Fruit fly (Drosophila melanogaster) whole organism, embryonic: ENCODE results near the gene mRpL49.

ENCODE experiments used
- Adf1 ChIP-seq: fragments of 200-800 bp; sonication (Bioruptor generic); IDR thresholded peaks from 2 replicates; pipeline ENCODE4 v1.3.6; 2022; ENCODE audit warnings: missing biosample characterization, missing genetic modification characterization
- Atf-2 ChIP-seq: fragments of 200-800 bp; sonication (Bioruptor generic); optimal IDR thresholded peaks from 2 replicates; lab custom pipeline; 2016; ENCODE audit warnings: missing biosample characterization, missing genetic modification characterization
- CG11085 ChIP-seq: fragments of 200-800 bp; sonication (Bioruptor generic); IDR thresholded peaks from 2 replicates; pipeline ENCODE4 v1.3.6; 2022; ENCODE audit warnings: missing biosample characterization, missing genetic modification characterization
- CG11695 ChIP-seq: fragments of 200-800 bp; sonication (Bioruptor generic); IDR thresholded peaks from 3 replicates; pipeline ENCODE4 v1.3.6; 2022; ENCODE audit warnings: missing biosample characterization, missing genetic modification characterization
- CG12155 ChIP-seq: fragments of 200-800 bp; sonication (Bioruptor generic); optimal IDR thresholded peaks from 3 replicates; lab custom pipeline; 2016; ENCODE audit warnings: missing biosample characterization, missing genetic modification characterization
- CG12391 ChIP-seq: fragments of 200-800 bp; sonication (Bioruptor generic); optimal IDR thresholded peaks from 3 replicates; lab custom pipeline; 2018; ENCODE audit warnings: missing biosample characterization, mild to moderate bottlenecking, missing genetic modification characterization, moderate library complexity
- CG13123 ChIP-seq: fragments of 200-800 bp; sonication (Bioruptor generic); optimal IDR thresholded peaks from 2 replicates; lab custom pipeline; 2016; ENCODE audit warnings: missing biosample characterization, missing genetic modification characterization
- CG13296 ChIP-seq: fragments of 200-800 bp; sonication (Bioruptor generic); optimal IDR thresholded peaks from 3 replicates; lab custom pipeline; 2018; ENCODE audit warnings: missing biosample characterization, mild to moderate bottlenecking, missing genetic modification characterization
- CG14014 ChIP-seq: fragments of 200-800 bp; sonication (Bioruptor generic); IDR thresholded peaks from 2 replicates; pipeline ENCODE4 v1.3.6; 2022; ENCODE audit warnings: missing biosample characterization, missing genetic modification characterization
- CG1529 ChIP-seq: fragments of 200-800 bp; sonication (Bioruptor generic); optimal IDR thresholded peaks from 3 replicates; lab custom pipeline; 2018; ENCODE audit warnings: missing biosample characterization, missing genetic modification characterization
- CG17328 ChIP-seq: fragments of 200-800 bp; sonication (Bioruptor generic); IDR thresholded peaks from 2 replicates; pipeline ENCODE4 v1.3.6; 2022; ENCODE audit warnings: missing biosample characterization, missing genetic modification characterization
- CG2120 ChIP-seq: fragments of 200-800 bp; sonication (Bioruptor generic); optimal IDR thresholded peaks from 3 replicates; lab custom pipeline; 2016; ENCODE audit warnings: missing biosample characterization, missing genetic modification characterization
- CG32532 ChIP-seq: fragments of 200-800 bp; sonication (Bioruptor generic); IDR thresholded peaks from 2 replicates; pipeline ENCODE4 v1.3.6; 2022; ENCODE audit warnings: missing biosample characterization, missing genetic modification characterization
- CG34376 ChIP-seq: fragments of 200-800 bp; sonication (Bioruptor generic); optimal IDR thresholded peaks from 2 replicates; lab custom pipeline; 2018; ENCODE audit warnings: missing biosample characterization, mild to moderate bottlenecking, missing genetic modification characterization
- CG34422 ChIP-seq: fragments of 200-800 bp; sonication (Bioruptor generic); IDR thresholded peaks from 3 replicates; pipeline ENCODE4 v1.3.6; 2022; ENCODE audit warnings: missing biosample characterization, missing genetic modification characterization
- CG4854 ChIP-seq: fragments of 200-800 bp; sonication (Bioruptor generic); optimal IDR thresholded peaks from 2 replicates; lab custom pipeline; 2016; ENCODE audit warnings: missing biosample characterization, missing genetic modification characterization, inconsistent platforms
- CG6683 ChIP-seq: fragments of 200-800 bp; sonication (Bioruptor generic); optimal IDR thresholded peaks from 2 replicates; lab custom pipeline; 2017; ENCODE audit warnings: missing biosample characterization, mild to moderate bottlenecking, missing genetic modification characterization, missing genetic modification reagents
- CG6813 ChIP-seq: fragments of 200-800 bp; sonication (Bioruptor generic); optimal IDR thresholded peaks from 2 replicates; lab custom pipeline; 2017; ENCODE audit warnings: missing biosample characterization, missing genetic modification characterization, mild to moderate bottlenecking, moderate library complexity, missing genetic modification reagents
- CG7963 ChIP-seq: fragments of 200-800 bp; sonication (Bioruptor generic); IDR thresholded peaks from 3 replicates; pipeline ENCODE4 v1.3.6; 2022; ENCODE audit warnings: missing biosample characterization, missing genetic modification characterization; ENCODE audit not compliant: partially characterized antibody
- CG8478 ChIP-seq: fragments of >200 bp; optimal IDR thresholded peaks from 2 replicates; lab custom pipeline; 2018
- CG8765 ChIP-seq: fragments of 200-800 bp; sonication (Bioruptor generic); IDR thresholded peaks from 2 replicates; pipeline ENCODE4 v1.3.6; 2022; ENCODE audit warnings: missing biosample characterization, missing genetic modification characterization
- CG9437 ChIP-seq: fragments of 200-800 bp; sonication (Bioruptor generic); optimal IDR thresholded peaks from 2 replicates; lab custom pipeline; 2018; ENCODE audit warnings: missing biosample characterization, mild to moderate bottlenecking, missing genetic modification characterization
- CkIIα-i1 ChIP-seq: fragments of 200-800 bp; sonication (Bioruptor generic); IDR thresholded peaks from 2 replicates; pipeline ENCODE4 v1.3.6; 2022; ENCODE audit warnings: missing biosample characterization, missing genetic modification characterization
- CrebB ChIP-seq: fragments of 200-800 bp; sonication (Bioruptor generic); optimal IDR thresholded peaks from 3 replicates; lab custom pipeline; 2018; ENCODE audit warnings: missing biosample characterization, mild to moderate bottlenecking, missing genetic modification characterization
- Dad ChIP-seq: fragments of 200-800 bp; sonication (Bioruptor generic); optimal IDR thresholded peaks from 3 replicates; lab custom pipeline; 2016; ENCODE audit warnings: missing biosample characterization, missing genetic modification characterization
- Ets97D ChIP-seq: fragments of 200-800 bp; sonication (Bioruptor generic); optimal IDR thresholded peaks from 3 replicates; lab custom pipeline; 2016; ENCODE audit warnings: missing biosample characterization, missing genetic modification characterization
- Gsc ChIP-seq: fragments of 200-800 bp; sonication (Bioruptor generic); IDR thresholded peaks from 2 replicates; pipeline ENCODE4 v1.3.6; 2022; ENCODE audit warnings: missing biosample characterization, missing genetic modification characterization
- Gug ChIP-seq: fragments of 200-800 bp; sonication (Bioruptor generic); IDR thresholded peaks from 4 replicates; pipeline ENCODE4 v1.3.6; 2022; ENCODE audit warnings: missing biosample characterization, missing genetic modification characterization
- MBD-R2 ChIP-seq: fragments of 200-800 bp; sonication (Bioruptor generic); IDR thresholded peaks from 2 replicates; pipeline ENCODE4 v1.3.6; 2022; ENCODE audit warnings: missing biosample characterization, missing genetic modification characterization
- Max ChIP-seq: fragments of 200-800 bp; sonication (Bioruptor generic); optimal IDR thresholded peaks from 2 replicates; lab custom pipeline; 2016; ENCODE audit warnings: missing biosample characterization, mild to moderate bottlenecking, missing genetic modification characterization
- NfI ChIP-seq: fragments of 200-800 bp; sonication (Bioruptor generic); optimal IDR thresholded peaks from 3 replicates; lab custom pipeline; 2018; ENCODE audit warnings: missing biosample characterization, mild to moderate bottlenecking, missing genetic modification characterization, moderate library complexity
- Oaz ChIP-seq: fragments of 200-800 bp; sonication (Bioruptor generic); IDR thresholded peaks from 2 replicates; pipeline ENCODE4 v1.3.6; 2022; ENCODE audit warnings: missing biosample characterization, missing genetic modification characterization
- Scr ChIP-seq: fragments of 200-800 bp; sonication (Bioruptor generic); IDR thresholded peaks from 2 replicates; pipeline ENCODE4 v1.3.6; 2022; ENCODE audit warnings: missing biosample characterization, missing genetic modification characterization; ENCODE audit not compliant: partially characterized antibody
- Sry-δ ChIP-seq: fragments of 200-800 bp; sonication (Bioruptor generic); optimal IDR thresholded peaks from 2 replicates; lab custom pipeline; 2016; ENCODE audit warnings: missing biosample characterization, missing genetic modification characterization
- amos ChIP-seq: fragments of 200-800 bp; sonication (Bioruptor generic); IDR thresholded peaks from 2 replicates; pipeline ENCODE4 v1.3.6; 2022; ENCODE audit warnings: missing biosample characterization, missing genetic modification characterization; ENCODE audit not compliant: partially characterized antibody
- bigmax ChIP-seq: fragments of 200-800 bp; sonication (Bioruptor generic); optimal IDR thresholded peaks from 2 replicates; lab custom pipeline; 2018; ENCODE audit warnings: missing biosample characterization, mild to moderate bottlenecking, missing genetic modification characterization
- br ChIP-seq: fragments of >200 bp; optimal IDR thresholded peaks from 2 replicates; lab custom pipeline; 2017
- cg ChIP-seq: fragments of 200-800 bp; sonication (Bioruptor generic); optimal IDR thresholded peaks from 3 replicates; lab custom pipeline; 2019; ENCODE audit warnings: missing biosample characterization, mild to moderate bottlenecking, missing genetic modification characterization, moderate library complexity
- da ChIP-seq: fragments of 200-800 bp; sonication (Bioruptor generic); optimal IDR thresholded peaks from 2 replicates; lab custom pipeline; 2016; ENCODE audit warnings: missing biosample characterization, missing genetic modification characterization
- danr ChIP-seq: fragments of 200-800 bp; sonication (Bioruptor generic); IDR thresholded peaks from 2 replicates; pipeline ENCODE4 v1.3.6; 2022; ENCODE audit warnings: missing biosample characterization, missing genetic modification characterization
- dmrt99B ChIP-seq: fragments of 200-800 bp; sonication (Bioruptor generic); optimal IDR thresholded peaks from 2 replicates; lab custom pipeline; 2018; ENCODE audit warnings: missing biosample characterization, mild to moderate bottlenecking, missing genetic modification characterization, moderate library complexity
- lola ChIP-seq, 3 experiments: fragments of >200 bp in 2 of 3; fragments of 200-800 bp in 1 of 3; sonication (Bioruptor generic) in 1 of 3; optimal IDR thresholded peaks; 2 replicates each; lab custom pipeline; 2017 to 2019; ENCODE audit warnings: missing biosample characterization in 3 of 3, missing genetic modification characterization in 3 of 3, mild to moderate bottlenecking in 1 of 3, moderate library complexity in 1 of 3
- mam ChIP-seq: fragments of 200-800 bp; sonication (Bioruptor generic); optimal IDR thresholded peaks from 3 replicates; lab custom pipeline; 2016; ENCODE audit warnings: missing biosample characterization, missing genetic modification characterization
- onecut ChIP-seq: fragments of 200-800 bp; sonication (Bioruptor generic); IDR thresholded peaks from 2 replicates; pipeline ENCODE4 v1.3.6; 2022; ENCODE audit warnings: missing biosample characterization, missing genetic modification characterization
- repo ChIP-seq: fragments of 200-800 bp; sonication (Bioruptor generic); optimal IDR thresholded peaks from 2 replicates; lab custom pipeline; 2016; ENCODE audit warnings: missing biosample characterization, missing genetic modification characterization
- sna ChIP-seq: fragments of 200-800 bp; sonication (Bioruptor generic); IDR thresholded peaks from 2 replicates; pipeline ENCODE4 v1.3.6; 2022; ENCODE audit warnings: missing biosample characterization, missing genetic modification characterization; ENCODE audit not compliant: partially characterized antibody
- so ChIP-seq: fragments of 200-800 bp; sonication (Bioruptor generic); IDR thresholded peaks from 3 replicates; pipeline ENCODE4 v1.3.6; 2022; ENCODE audit warnings: missing biosample characterization, missing genetic modification characterization
- tgo ChIP-seq: fragments of 200-800 bp; sonication (Bioruptor generic); IDR thresholded peaks from 3 replicates; pipeline ENCODE4 v1.3.6; 2022; ENCODE audit warnings: missing biosample characterization, missing genetic modification characterization
- tio ChIP-seq: fragments of 200-800 bp; sonication (Bioruptor generic); optimal IDR thresholded peaks from 2 replicates; lab custom pipeline; 2017; ENCODE audit warnings: missing biosample characterization, missing genetic modification characterization, inconsistent platforms
- tup ChIP-seq: fragments of 200-800 bp; sonication (Bioruptor generic); optimal IDR thresholded peaks from 2 replicates; lab custom pipeline; 2016; ENCODE audit warnings: missing biosample characterization, mild to moderate bottlenecking, missing genetic modification characterization, moderate library complexity
- unc-4 ChIP-seq: fragments of 200-800 bp; sonication (Bioruptor generic); IDR thresholded peaks from 2 replicates; pipeline ENCODE4 v1.3.6; 2022; ENCODE audit warnings: missing biosample characterization, missing genetic modification characterization; ENCODE audit not compliant: partially characterized antibody
- wor ChIP-seq: fragments of 200-800 bp; sonication (Bioruptor generic); IDR thresholded peaks from 2 replicates; pipeline ENCODE4 v1.3.6; 2022; ENCODE audit warnings: missing biosample characterization, missing genetic modification characterization

Gene mRpL49

DNA sequence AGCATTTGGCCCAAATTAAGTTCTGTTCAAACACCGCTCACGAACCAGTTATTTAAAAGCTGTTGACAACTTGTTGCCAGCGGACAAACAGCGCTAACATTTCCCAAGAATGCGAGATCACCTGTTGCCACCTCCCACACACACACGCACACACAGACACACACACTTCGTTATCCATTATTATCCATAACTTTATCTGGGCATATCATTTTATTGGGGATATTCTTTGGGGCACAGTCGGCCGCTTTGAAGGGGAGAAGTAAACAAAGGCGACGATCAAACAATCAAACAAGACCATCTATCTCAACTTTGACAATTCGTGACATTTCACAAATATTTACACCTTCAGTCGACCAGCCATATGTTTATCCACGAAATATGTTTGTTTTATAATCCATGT, 17.8 kb upstream of the mRpL49 start (continued):
- no peak for TF ChIP-seq Oaz (GFP tag; lab: Robert Waterston, UW)
- TF ChIP-seq NfI (GFP tag; lab: Kevin White, UChicago) = no peak
- no peak for TF ChIP-seq Ets97D (GFP tag; lab: Kevin White, UChicago)
- no peak for TF ChIP-seq CkIIα-i1 (GFP tag; lab: Robert Waterston, UW)
- TF ChIP-seq MBD-R2 (GFP tag; lab: Robert Waterston, UW) = no peak
- no peak for TF ChIP-seq repo
- no peak for TF ChIP-seq CG13123 (GFP tag; lab: Kevin White, UChicago)
- no peak for TF ChIP-seq Max
- no peak for TF ChIP-seq CG34376
- TF ChIP-seq danr (GFP tag; lab: Robert Waterston, UW) = no peak
- no peak for TF ChIP-seq Gug (GFP tag; lab: Robert Waterston, UW)
- no peak for TF ChIP-seq CG13296 (GFP tag; lab: Kevin White, UChicago)
- no peak for TF ChIP-seq unc-4 (GFP tag; lab: Robert Waterston, UW)
- TF ChIP-seq CG12155 (GFP tag; lab: Kevin White, UChicago) = no peak
- TF ChIP-seq cg (GFP tag; lab: Kevin White, UChicago) = peak; percentile 24
- no peak for TF ChIP-seq Gsc (GFP tag; lab: Robert Waterston, UW)
- 0 out of 3 replicates have a peak, but pooled peaks have one; percentile 23 for TF ChIP-seq so (GFP tag; lab: Robert Waterston, UW)
- TF ChIP-seq tup = no peak
- TF ChIP-seq sna (GFP tag; lab: Robert Waterston, UW) = no peak
- no peak for TF ChIP-seq mam
- TF ChIP-seq CG2120 (GFP tag; lab: Kevin White, UChicago) = no peak
- TF ChIP-seq tgo (GFP tag; lab: Robert Waterston, UW) = no peak
- TF ChIP-seq CG17328 = no peak
- no peak for TF ChIP-seq CG32532 (GFP tag; lab: Robert Waterston, UW)
- no peak for TF ChIP-seq CG34422 (GFP tag; lab: Robert Waterston, UW)
- TF ChIP-seq Atf-2 = no peak
- TF ChIP-seq CG6813 (GFP tag; lab: Kevin White, UChicago) = peak; percentile 54
- TF ChIP-seq Sry-δ (GFP tag; lab: Kevin White, UChicago) = no peak
- no peak for TF ChIP-seq CG12391
- no peak for TF ChIP-seq Adf1
- TF ChIP-seq da = no peak
- no peak for TF ChIP-seq CG7963 (GFP tag; lab: Robert Waterston, UW)
- TF ChIP-seq CG8478 = no peak
- no peak for TF ChIP-seq bigmax (GFP tag; lab: Kevin White, UChicago)
- TF ChIP-seq CG11695 = 0 out of 3 replicates have a peak, but pooled peaks have one; percentile 21
- no peak for TF ChIP-seq Dad (GFP tag; lab: Kevin White, UChicago)
- no peak for TF ChIP-seq CG1529 (GFP tag; lab: Kevin White, UChicago)
- peak; percentile 37 for TF ChIP-seq dmrt99B
- peak; percentile 23; the same call in 1 of the 2 replicates for TF ChIP-seq onecut (GFP tag; lab: Robert Waterston, UW)
- TF ChIP-seq amos = no peak
- TF ChIP-seq wor = no peak
- no peak for TF ChIP-seq CG6683 (GFP tag; lab: Kevin White, UChicago)
- no peak for TF ChIP-seq CG9437 (GFP tag; lab: Kevin White, UChicago)
- no peak for TF ChIP-seq tio (GFP tag; lab: Kevin White, UChicago)
- TF ChIP-seq CG11085 = no peak
- TF ChIP-seq br (lab: Kevin White, UChicago) = no peak
- TF ChIP-seq CG14014 (GFP tag; lab: Robert Waterston, UW) = no peak
- no peak for TF ChIP-seq lola (GFP tag; optimal IDR thresholded peaks at IDR 0.05; lab: Kevin White, UChicago)
- peak; percentile 7 for TF ChIP-seq CG4854
- TF ChIP-seq CG8765 = no peak
- TF ChIP-seq Scr (GFP tag; lab: Robert Waterston, UW) = no peak
- TF ChIP-seq CrebB = no peak
